Worm (Caenorhabditis elegans): ENCODE results near the gene trmt-10A.

- TF ChIP-seq pha-4 (tag; optimal IDR thresholded peaks at IDR 0.05) (no peak), unc-62 (GFP tag; optimal IDR thresholded peaks at IDR 0.05) (no peak), ces-1 (GFP tag; optimal IDR thresholded peaks at IDR 0.05) (no peak), ztf-11 (tag; optimal IDR thresholded peaks at IDR 0.05) (no peak), nhr-12 (tag; optimal IDR thresholded peaks at IDR 0.05) (no peak), mep-1 (tag; optimal IDR thresholded peaks at IDR 0.05) (no peak), nhr-28 (tag; optimal IDR thresholded peaks at IDR 0.05) (no peak), snpc-4 (tag; optimal IDR thresholded peaks at IDR 0.05) (no peak)
These were observed 37.1 kb upstream of the trmt-10A start, which contains the start of the genes kin-5 and C47E12.11 for ce11 chrIV:9969081-9969480.

All from whole organism, mixed stage, embryonic.